Worm (Caenorhabditis elegans) whole organism, young adult: ENCODE results near the gene C14C10.2.

ENCODE experiments used
- B0261.1 ChIP-seq: sonication (generic microtip); optimal IDR thresholded peaks from 2 replicates; lab custom pipeline; 2016; ENCODE audit warnings: mild to moderate bottlenecking, missing genetic modification characterization, moderate library complexity, missing compliant biosample characterization
- F49E8.2 ChIP-seq: sonication (generic microtip); optimal IDR thresholded peaks from 3 replicates; lab custom pipeline; 2017; ENCODE audit warnings: missing genetic modification characterization, mild to moderate bottlenecking, missing compliant biosample characterization, antibody characterized with exemption, moderate library complexity; ENCODE audit not compliant: insufficient read depth

DNA sequence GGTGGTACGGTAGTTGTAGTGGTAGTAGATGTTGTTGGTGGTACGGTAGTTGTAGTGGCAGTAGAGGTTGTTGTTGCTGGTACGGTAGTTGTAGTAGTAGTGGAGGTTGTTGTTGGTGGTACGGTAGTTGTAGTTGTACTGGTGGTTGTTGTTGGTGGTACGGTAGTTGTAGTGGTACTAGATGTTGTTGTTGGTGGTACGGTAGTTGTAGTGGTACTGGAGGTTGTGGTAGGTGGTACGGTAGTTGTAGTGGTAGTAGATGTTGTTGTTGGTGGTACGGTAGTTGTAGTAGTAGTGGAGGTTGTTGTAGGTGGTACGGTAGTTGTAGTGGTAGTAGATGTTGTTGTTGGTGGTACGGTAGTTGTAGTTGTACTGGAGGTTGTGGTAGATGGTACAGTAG is 40.8 kb upstream of the C14C10.2 start:
- TF ChIP-seq F49E8.2 (tag; lab: Kevin White, UChicago) (no peak), B0261.1 (tag; lab: Kevin White, UChicago) (no peak)
